Worm (Caenorhabditis elegans) whole organism, early embryonic: Measurements from ENCODE around the gene F32D8.1.

Experiments
- B0310.2 ChIP-seq: sonication (generic microtip); optimal IDR thresholded peaks from 2 replicates; lab custom pipeline; 2016; ENCODE audit warnings: mild to moderate bottlenecking, missing genetic modification characterization, missing compliant biosample characterization
- F13C5.2 ChIP-seq: sonication (generic microtip); optimal IDR thresholded peaks from 2 replicates; lab custom pipeline; 2017; ENCODE audit warnings: mild to moderate bottlenecking, missing genetic modification characterization, inconsistent platforms, missing compliant biosample characterization
- ama-1 ChIP-seq: fragments of 150-350 bp; optimal IDR thresholded peaks from 2 replicates; lab custom pipeline; 2014
- ceh-13 ChIP-seq: fragments of 200-800 bp; sonication (Bioruptor generic); optimal IDR thresholded peaks from 2 replicates; lab custom pipeline; 2018; ENCODE audit warnings: mild to moderate bottlenecking, missing genetic modification characterization, missing compliant biosample characterization
- ceh-36 ChIP-seq: sonication (generic microtip); optimal IDR thresholded peaks from 2 replicates; lab custom pipeline; 2016; ENCODE audit warnings: missing genetic modification characterization, inconsistent platforms, missing compliant biosample characterization
- hmbx-1 ChIP-seq: sonication (generic microtip); optimal IDR thresholded peaks from 2 replicates; lab custom pipeline; 2016; ENCODE audit warnings: mild to moderate bottlenecking, missing genetic modification characterization, missing compliant biosample characterization
- hmg-4 ChIP-seq: fragments of 200-800 bp; sonication (Bioruptor generic); optimal IDR thresholded peaks from 2 replicates; lab custom pipeline; 2018; ENCODE audit warnings: mild to moderate bottlenecking, missing genetic modification characterization, missing compliant biosample characterization
- pes-1 ChIP-seq: fragments of 200-800 bp; sonication (Bioruptor generic); IDR thresholded peaks from 2 replicates; pipeline ENCODE4 v1.3.6; 2022; ENCODE audit warnings: missing genetic modification reagents, missing genetic modification characterization, missing compliant biosample characterization

DNA sequence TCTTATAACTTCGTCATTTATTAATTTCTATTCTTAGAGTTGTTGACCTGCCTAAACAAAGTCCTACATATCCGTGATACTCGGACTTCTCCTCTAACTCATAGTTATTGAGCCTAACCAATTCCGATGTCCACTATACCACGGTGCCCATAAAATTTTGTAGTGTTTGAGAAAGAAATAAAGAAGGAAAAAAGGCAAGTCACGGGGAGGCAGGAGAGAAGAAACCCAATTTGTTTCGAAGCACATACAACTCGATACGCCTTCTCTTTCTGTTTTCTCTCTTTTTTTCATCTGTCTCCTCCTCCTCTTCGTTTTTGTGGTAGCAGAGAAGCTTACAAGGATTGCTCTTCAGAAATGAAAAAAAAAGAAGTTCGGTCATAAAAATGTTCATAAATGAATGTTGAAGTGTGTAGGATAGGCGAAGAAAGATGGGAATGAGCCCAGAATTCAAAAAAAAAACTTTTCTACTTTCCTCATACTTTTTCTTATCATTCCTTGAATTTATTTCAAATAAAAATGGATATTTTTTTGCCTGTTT, 45.9 kb upstream of the F32D8.1 start:
- no peak for TF ChIP-seq ceh-36 (tag; lab: Kevin White, UChicago)
- TF ChIP-seq pes-1 (GFP tag; lab: Robert Waterston, UW) = no peak
- no peak for TF ChIP-seq ceh-13 (GFP tag; lab: Kevin White, UChicago)
- no peak for TF ChIP-seq ama-1
- no peak for TF ChIP-seq hmbx-1 (tag; lab: Kevin White, UChicago)
- TF ChIP-seq hmg-4 = no peak
- no peak for TF ChIP-seq F13C5.2 (tag; lab: Kevin White, UChicago)
- TF ChIP-seq B0310.2 (tag; lab: Kevin White, UChicago) = no peak
